1 fruit fly cellular context compared by ENCODE assay signal in the genomic region with DNA sequence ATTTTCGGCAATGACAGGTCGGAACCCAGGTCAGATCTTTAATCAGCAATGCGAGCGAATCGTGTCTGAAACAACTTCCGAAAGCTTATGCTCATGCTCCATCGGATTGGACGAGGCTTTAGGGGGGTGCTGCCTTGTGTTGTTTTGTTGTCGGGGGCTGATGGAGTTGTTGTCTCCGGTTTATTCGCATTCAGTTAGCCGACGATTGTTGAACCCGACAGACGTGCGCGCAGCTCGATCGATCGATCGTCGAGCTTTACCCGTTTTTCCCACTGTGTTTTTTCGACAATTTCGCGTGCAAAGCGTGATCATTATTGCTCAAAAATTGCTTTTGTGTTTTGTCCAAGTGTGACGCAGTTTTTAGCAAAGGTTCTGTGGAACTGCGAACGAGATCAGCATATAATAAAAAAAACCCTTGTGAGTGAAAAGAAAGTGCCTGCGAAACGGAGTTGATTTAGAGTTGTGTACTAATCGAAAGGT.
A peak's percentile ranks its signal among the peaks of the same experiment; 100 is the strongest.
TF ChIP-seq lines count a peak whose summit lies in the region.

CG17834 (plus strand) TSS at position 191 of the 480 bp plus-strand sequence.

TF ChIP-seq in whole organism, embryonic, 481 proteins besides CTCF, POLR2A, EP300 and RAD21 (continued from another document):
- 0 out of 2 replicates have a peak, but pooled peaks have one; percentile 9 for TF ChIP-seq klu (GFP tag; IDR thresholded peaks at IDR 0.05; lab: Robert Waterston, UW)
- TF ChIP-seq sug (tag; optimal IDR thresholded peaks at IDR 0.05; lab: Kevin White, UChicago) = peak; percentile 68
- 0 out of 2 replicates have a peak, but pooled peaks have one; percentile 37 for TF ChIP-seq bowl (GFP tag; IDR thresholded peaks at IDR 0.05; lab: Robert Waterston, UW)
- TF ChIP-seq CG34376 (GFP tag; optimal IDR thresholded peaks at IDR 0.05; lab: Kevin White, UChicago) = peak; percentile 87
- 0 out of 2 replicates have a peak, but pooled peaks have one; percentile 7 for TF ChIP-seq bbx (GFP tag; IDR thresholded peaks at IDR 0.05; lab: Robert Waterston, UW; ENCODE audit: partially characterized antibody)
- peak; percentile 58; the same call in 1 of the 3 replicates for TF ChIP-seq CG2199 (GFP tag; IDR thresholded peaks at IDR 0.05; lab: Robert Waterston, UW)
- TF ChIP-seq rib (GFP tag; IDR thresholded peaks at IDR 0.05; lab: Robert Waterston, UW) = peak; percentile 82
- TF ChIP-seq chinmo (GFP tag; IDR thresholded peaks at IDR 0.05; lab: Robert Waterston, UW; ENCODE audit: partially characterized antibody) = peak; percentile 77
- peak; percentile 59; the same call in 2 of the 3 replicates for TF ChIP-seq ci (GFP tag; IDR thresholded peaks at IDR 0.05; lab: Robert Waterston, UW)
- TF ChIP-seq PHDP (tag; optimal IDR thresholded peaks at IDR 0.05; lab: Kevin White, UChicago) = no peak
- TF ChIP-seq Usf (GFP tag; optimal IDR thresholded peaks at IDR 0.05; lab: Kevin White, UChicago) = no peak
- no peak for TF ChIP-seq CG8478 (optimal IDR thresholded peaks at IDR 0.05; lab: Kevin White, UChicago)
- TF ChIP-seq CG3995 (GFP tag; optimal IDR thresholded peaks at IDR 0.05; lab: Kevin White, UChicago) = peak; percentile 68
- peak; percentile 52 for TF ChIP-seq Rfx (GFP tag; IDR thresholded peaks at IDR 0.05; lab: Robert Waterston, UW)
- peak; percentile 27 for TF ChIP-seq MTF-1 (GFP tag; optimal IDR thresholded peaks at IDR 0.05; lab: Kevin White, UChicago; ENCODE audit: borderline replicate concordance)
- TF ChIP-seq chm (GFP tag; IDR thresholded peaks at IDR 0.05; lab: Robert Waterston, UW) = peak; percentile 75
- no peak for TF ChIP-seq CG10274 (GFP tag; optimal IDR thresholded peaks at IDR 0.05; lab: Kevin White, UChicago)
- peak; percentile 12; the same call in 1 of the 2 replicates for TF ChIP-seq ranshi (GFP tag; IDR thresholded peaks at IDR 0.05; lab: Robert Waterston, UW)
- no peak for TF ChIP-seq CG10366 (GFP tag; IDR thresholded peaks at IDR 0.05; lab: Robert Waterston, UW)
- peak; percentile 37; the same call in 1 of the 2 replicates for TF ChIP-seq CG42726 (GFP tag; IDR thresholded peaks at IDR 0.05; lab: Robert Waterston, UW; ENCODE audit: partially characterized antibody)
